Worm (Caenorhabditis elegans) whole organism, L4 larva: ENCODE measurements around the gene Y54G11A.19.

Source experiments
- D1046.2 ChIP-seq: fragments of 200-800 bp; sonication (Bioruptor generic); IDR thresholded peaks from 2 replicates; pipeline ENCODE4 v1.3.6; 2022; ENCODE audit warnings: missing genetic modification characterization, missing compliant biosample characterization
- F37D6.2 ChIP-seq: sonication (generic microtip); optimal IDR thresholded peaks from 2 replicates; lab custom pipeline; 2016; ENCODE audit warnings: mild to moderate bottlenecking, missing genetic modification characterization, missing compliant biosample characterization
- F49E8.2 ChIP-seq: sonication (generic microtip); optimal IDR thresholded peaks from 2 replicates; lab custom pipeline; 2016; ENCODE audit warnings: missing compliant biosample characterization, mild to moderate bottlenecking, missing genetic modification characterization, borderline replicate concordance
- T20F7.1 ChIP-seq: fragments of 200-800 bp; sonication (Bioruptor generic); optimal IDR thresholded peaks from 2 replicates; lab custom pipeline; 2018; ENCODE audit warnings: mild to moderate bottlenecking, missing genetic modification characterization, missing compliant biosample characterization
- Y48G9A.11 ChIP-seq: fragments of 200-800 bp; sonication (Bioruptor generic); IDR thresholded peaks from 2 replicates; pipeline ENCODE4 v1.3.6; 2022; ENCODE audit warnings: missing genetic modification reagents, missing genetic modification characterization, missing compliant biosample characterization
- ZK546.5 ChIP-seq, 2 experiments: sonication (generic microtip); optimal IDR thresholded peaks; 2 replicates each; lab custom pipeline; 2017; ENCODE audit warnings: missing biosample characterization in 2 of 2, missing genetic modification characterization in 2 of 2
- ceh-28 ChIP-seq: fragments of 150-350 bp; optimal IDR thresholded peaks from 2 replicates; lab custom pipeline; 2014; ENCODE audit warnings: missing biosample characterization, missing genetic modification reagents, missing genetic modification characterization
- ctbp-1 ChIP-seq: fragments of 200-800 bp; sonication (Bioruptor generic); IDR thresholded peaks from 2 replicates; pipeline ENCODE4 v1.3.6; 2022; ENCODE audit warnings: missing genetic modification reagents, missing genetic modification characterization, missing compliant biosample characterization
- daf-8 ChIP-seq: fragments of 200-800 bp; sonication (Bioruptor generic); IDR thresholded peaks from 2 replicates; pipeline ENCODE4 v1.3.6; 2022; ENCODE audit warnings: missing genetic modification characterization, missing compliant biosample characterization
- dmd-6 ChIP-seq: fragments of 200-800 bp; sonication (Bioruptor generic); IDR thresholded peaks from 2 replicates; pipeline ENCODE4 v1.3.6; 2022; ENCODE audit warnings: missing genetic modification reagents, missing genetic modification characterization, missing compliant biosample characterization
- dpl-1 ChIP-seq: fragments of 150-350 bp; optimal IDR thresholded peaks from 2 replicates; lab custom pipeline; 2014; ENCODE audit warnings: missing biosample characterization, missing genetic modification reagents, missing genetic modification characterization
- dve-1 ChIP-seq: sonication (generic microtip); optimal IDR thresholded peaks from 2 replicates; lab custom pipeline; 2017; ENCODE audit warnings: antibody characterized with exemption, mild to moderate bottlenecking, missing genetic modification characterization, missing compliant biosample characterization; ENCODE audit not compliant: insufficient read depth
- egl-43 ChIP-seq: fragments of 200-800 bp; sonication (Bioruptor generic); IDR thresholded peaks from 2 replicates; pipeline ENCODE4 v1.3.6; 2022; ENCODE audit warnings: missing genetic modification reagents, missing genetic modification characterization, missing compliant biosample characterization
- fkh-10 ChIP-seq: fragments of 150-350 bp; optimal IDR thresholded peaks from 2 replicates; lab custom pipeline; 2014; ENCODE audit warnings: missing biosample characterization, missing genetic modification reagents, missing genetic modification characterization
- fos-1 ChIP-seq: fragments of 150-350 bp; optimal IDR thresholded peaks from 2 replicates; lab custom pipeline; 2014; ENCODE audit warnings: missing biosample characterization, missing genetic modification characterization
- hlh-11 ChIP-seq: fragments of 200-800 bp; sonication (Bioruptor generic); optimal IDR thresholded peaks from 2 replicates; lab custom pipeline; 2018; ENCODE audit warnings: mild to moderate bottlenecking, missing genetic modification characterization, missing compliant biosample characterization
- hlh-30 ChIP-seq: sonication (generic microtip); optimal IDR thresholded peaks from 2 replicates; lab custom pipeline; 2017; ENCODE audit warnings: antibody characterized with exemption, mild to moderate bottlenecking, missing genetic modification characterization, missing compliant biosample characterization; ENCODE audit not compliant: insufficient read depth
- hmg-1.1 ChIP-seq: fragments of 200-800 bp; sonication (Bioruptor generic); IDR thresholded peaks from 2 replicates; pipeline ENCODE4 v1.3.6; 2022; ENCODE audit warnings: missing genetic modification reagents, missing genetic modification characterization, missing compliant biosample characterization
- lin-1 ChIP-seq: fragments of 200-800 bp; sonication (Bioruptor generic); IDR thresholded peaks from 2 replicates; pipeline ENCODE4 v1.3.6; 2022; ENCODE audit warnings: missing genetic modification reagents, missing genetic modification characterization, missing compliant biosample characterization
- lin-29 ChIP-seq: fragments of 200-800 bp; sonication (Bioruptor generic); IDR thresholded peaks from 2 replicates; pipeline ENCODE4 v1.3.6; 2022; ENCODE audit warnings: missing genetic modification reagents, missing genetic modification characterization, missing compliant biosample characterization
- lin-38 ChIP-seq: fragments of 200-800 bp; sonication (Bioruptor generic); IDR thresholded peaks from 2 replicates; pipeline ENCODE4 v1.3.6; 2022; ENCODE audit warnings: missing genetic modification reagents, missing genetic modification characterization, missing compliant biosample characterization
- lsy-2 ChIP-seq, 2 experiments: fragments of 150-350 bp in 1 of 2; sonication (generic microtip) in 1 of 2; optimal IDR thresholded peaks; 2 replicates each; lab custom pipeline; 2014 to 2017; ENCODE audit warnings: missing biosample characterization in 2 of 2, missing genetic modification characterization in 2 of 2
- madf-9 ChIP-seq: fragments of 200-800 bp; sonication (Bioruptor generic); conservative IDR thresholded peaks from 2 replicates; pipeline ENCODE4 v1.3.6; 2022; ENCODE audit warnings: missing genetic modification reagents, missing genetic modification characterization, missing compliant biosample characterization
- mep-1 ChIP-seq: fragments of 150-350 bp; sonication (generic microtip); optimal IDR thresholded peaks from 3 replicates; lab custom pipeline; 2014; ENCODE audit warnings: missing biosample characterization, missing genetic modification characterization
- mes-2 ChIP-seq: sonication (generic microtip); optimal IDR thresholded peaks from 2 replicates; lab custom pipeline; 2016; ENCODE audit warnings: missing genotype, mild to moderate bottlenecking, missing genetic modification characterization, missing compliant biosample characterization; ENCODE audit not compliant: poor library complexity, severe bottlenecking
- mxl-2 ChIP-seq: fragments of 200-800 bp; sonication (Bioruptor generic); conservative IDR thresholded peaks from 2 replicates; pipeline ENCODE4 v1.3.6; 2022; ENCODE audit warnings: missing genetic modification reagents, missing genetic modification characterization, missing compliant biosample characterization
- nhr-237 ChIP-seq: sonication (generic microtip); optimal IDR thresholded peaks from 2 replicates; lab custom pipeline; 2017; ENCODE audit warnings: missing biosample characterization, missing genetic modification characterization
- nhr-28 ChIP-seq: fragments of 150-350 bp; optimal IDR thresholded peaks from 2 replicates; lab custom pipeline; 2014; ENCODE audit warnings: missing biosample characterization, missing genetic modification characterization
- nhr-42 ChIP-seq: fragments of 200-800 bp; sonication (Bioruptor generic); IDR thresholded peaks from 2 replicates; pipeline ENCODE4 v1.3.6; 2022; ENCODE audit warnings: missing genetic modification characterization, missing compliant biosample characterization
- nhr-48 ChIP-seq: sonication (generic microtip); optimal IDR thresholded peaks from 2 replicates; lab custom pipeline; 2016; ENCODE audit warnings: mild to moderate bottlenecking, missing genetic modification characterization, missing compliant biosample characterization
- nhr-76 ChIP-seq: fragments of 150-350 bp; optimal IDR thresholded peaks from 2 replicates; lab custom pipeline; 2014; ENCODE audit warnings: missing biosample characterization, missing genetic modification characterization
- nhr-77 ChIP-seq: fragments of 150-350 bp; optimal IDR thresholded peaks from 2 replicates; lab custom pipeline; 2014; ENCODE audit warnings: missing biosample characterization, missing genetic modification characterization
- pha-4 ChIP-seq, 2 experiments: fragments of 150-350 bp in 1 of 2; fragments of 200-800 bp in 1 of 2; sonication (Bioruptor generic) in 1 of 2; IDR thresholded peaks in 1 of 2; optimal IDR thresholded peaks in 1 of 2; 2 replicates each; pipeline versions ENCODE4 v1.3.6 to Lab custom; 2014 to 2022; ENCODE audit warnings: missing genetic modification characterization in 2 of 2, missing genetic modification reagents in 2 of 2, missing biosample characterization in 1 of 2, missing compliant biosample characterization in 1 of 2
- pqm-1 ChIP-seq: sonication (generic microtip); optimal IDR thresholded peaks from 2 replicates; lab custom pipeline; 2017; ENCODE audit warnings: missing biosample characterization, missing genetic modification characterization
- rbr-2 ChIP-seq: sonication (generic microtip); optimal IDR thresholded peaks from 2 replicates; lab custom pipeline; 2016; ENCODE audit warnings: missing genotype, missing genetic modification characterization, missing compliant biosample characterization
- saeg-2 ChIP-seq: fragments of 200-800 bp; sonication (Bioruptor generic); IDR thresholded peaks from 2 replicates; pipeline ENCODE4 v1.3.6; 2022; ENCODE audit warnings: missing genetic modification reagents, missing genetic modification characterization, missing compliant biosample characterization
- set-16 ChIP-seq: fragments of 200-800 bp; sonication (Bioruptor generic); IDR thresholded peaks from 2 replicates; pipeline ENCODE4 v1.3.6; 2022; ENCODE audit warnings: missing genetic modification reagents, missing genetic modification characterization, missing compliant biosample characterization
- spr-1 ChIP-seq: sonication (generic microtip); optimal IDR thresholded peaks from 2 replicates; lab custom pipeline; 2016; ENCODE audit warnings: mild to moderate bottlenecking, missing genetic modification characterization, missing compliant biosample characterization
- tra-1 ChIP-seq: fragments of 200-800 bp; sonication (Bioruptor generic); IDR thresholded peaks from 2 replicates; pipeline ENCODE4 v1.3.6; 2022; ENCODE audit warnings: missing genetic modification reagents, missing genetic modification characterization, missing compliant biosample characterization
- unc-130 ChIP-seq: sonication (generic microtip); optimal IDR thresholded peaks from 2 replicates; lab custom pipeline; 2016; ENCODE audit warnings: missing genetic modification reagents, missing genetic modification characterization, missing compliant biosample characterization
- vab-7 ChIP-seq: fragments of 200-800 bp; sonication (Bioruptor generic); IDR thresholded peaks from 2 replicates; pipeline ENCODE4 v1.3.6; 2022; ENCODE audit warnings: missing genetic modification reagents, missing genetic modification characterization, missing compliant biosample characterization

Gene Y54G11A.19

DNA sequence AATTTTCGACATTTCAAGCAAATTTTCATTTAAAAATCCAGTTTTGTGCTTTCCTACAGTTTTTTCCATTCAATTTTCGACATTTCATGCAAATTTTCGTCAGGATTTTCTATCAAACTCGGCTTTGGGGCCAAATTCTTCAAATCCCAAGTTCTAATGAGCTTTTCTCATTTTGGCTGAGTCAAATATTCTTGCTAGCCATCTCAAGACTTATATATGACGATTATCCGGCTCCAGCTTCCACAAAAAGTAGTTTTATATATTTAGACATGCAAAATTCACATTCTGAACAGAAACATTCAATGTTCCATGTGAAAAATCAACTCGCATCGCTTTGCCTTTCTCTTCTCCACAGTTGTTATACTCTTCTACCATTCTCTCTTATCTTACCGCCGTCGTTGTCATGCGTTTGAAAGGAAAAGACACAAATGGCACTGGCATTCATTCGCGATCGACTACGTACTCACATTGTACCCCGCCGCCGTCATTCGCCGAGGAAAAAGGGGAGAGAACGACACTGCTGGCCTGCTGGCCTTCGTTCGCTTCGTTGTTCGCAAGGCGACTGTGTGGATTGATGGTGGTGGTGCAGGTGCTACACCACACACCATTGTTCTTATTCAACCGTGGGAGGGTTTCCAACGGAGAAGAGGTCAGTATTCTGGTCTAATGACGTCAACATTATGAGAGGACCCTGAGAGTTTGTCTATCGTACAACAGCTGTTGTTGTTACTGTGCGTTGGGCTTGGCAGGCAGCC is 8.8 kb downstream of the Y54G11A.19 start (continued):
- TF ChIP-seq pha-4 (GFP tag; IDR thresholded peaks at IDR 0.05; lab: Robert Waterston, UW): no peak
- TF ChIP-seq pha-4 (tag; optimal IDR thresholded peaks at IDR 0.05; lab: Kevin White, UChicago): no peak
- TF ChIP-seq ceh-28 (tag; lab: Kevin White, UChicago): no peak
- no peak for TF ChIP-seq ZK546.5 (tag; optimal IDR thresholded peaks at IDR 0.05; lab: Kevin White, UChicago)
- TF ChIP-seq dmd-6 (GFP tag; lab: Robert Waterston, UW): peak; percentile 62
- TF ChIP-seq daf-8: no peak
- TF ChIP-seq fkh-10 (GFP tag; lab: Kevin White, UChicago): no peak
- TF ChIP-seq nhr-237 (tag; lab: Kevin White, UChicago): no peak
- peak; percentile 65 for TF ChIP-seq pqm-1 (tag; lab: Kevin White, UChicago)
- no peak for TF ChIP-seq saeg-2
- peak; percentile 73 for TF ChIP-seq dve-1 (tag; lab: Kevin White, UChicago)
- TF ChIP-seq mxl-2 (GFP tag; lab: Robert Waterston, UW): no peak
- peak; percentile 35; the same call in 1 of the 2 replicates for TF ChIP-seq lin-1 (GFP tag; lab: Robert Waterston, UW)
- TF ChIP-seq nhr-77: peak; percentile 80
- peak; percentile 81 for TF ChIP-seq hlh-11 (tag; lab: Kevin White, UChicago)
- TF ChIP-seq hlh-30 (tag; lab: Kevin White, UChicago): peak; percentile 82
- peak; percentile 79 for TF ChIP-seq nhr-48 (tag; lab: Kevin White, UChicago)
- no peak for TF ChIP-seq set-16 (GFP tag; lab: Robert Waterston, UW)
- no peak for TF ChIP-seq T20F7.1 (GFP tag; lab: Kevin White, UChicago)
- no peak for TF ChIP-seq lin-29 (GFP tag; lab: Robert Waterston, UW)
- TF ChIP-seq spr-1 (tag; lab: Kevin White, UChicago): no peak
- peak in 1 of 2 experiments; percentile 20 for TF ChIP-seq lsy-2 (tag; optimal IDR thresholded peaks at IDR 0.05; lab: Kevin White, UChicago)

ce11 chrII:14247227-14247626 is 9.5 kb downstream of the Y54G11A.19 start:
- TF ChIP-seq mes-2 (peak; percentile 23), Y48G9A.11 (GFP tag; lab: Robert Waterston, UW) (peak; percentile 54; the same call in 1 of the 2 replicates), lin-38 (GFP tag; lab: Robert Waterston, UW) (peak; percentile 60), lsy-2 (tag; optimal IDR thresholded peaks at IDR 0.05; lab: Kevin White, UChicago) (peak in 1 of 2 experiments; percentile 25), rbr-2 (no peak), nhr-28 (tag; lab: Kevin White, UChicago) (no peak), F49E8.2 (tag; lab: Kevin White, UChicago) (peak; percentile 49), unc-130 (GFP tag; lab: Kevin White, UChicago) (peak; percentile 58)

DNA sequence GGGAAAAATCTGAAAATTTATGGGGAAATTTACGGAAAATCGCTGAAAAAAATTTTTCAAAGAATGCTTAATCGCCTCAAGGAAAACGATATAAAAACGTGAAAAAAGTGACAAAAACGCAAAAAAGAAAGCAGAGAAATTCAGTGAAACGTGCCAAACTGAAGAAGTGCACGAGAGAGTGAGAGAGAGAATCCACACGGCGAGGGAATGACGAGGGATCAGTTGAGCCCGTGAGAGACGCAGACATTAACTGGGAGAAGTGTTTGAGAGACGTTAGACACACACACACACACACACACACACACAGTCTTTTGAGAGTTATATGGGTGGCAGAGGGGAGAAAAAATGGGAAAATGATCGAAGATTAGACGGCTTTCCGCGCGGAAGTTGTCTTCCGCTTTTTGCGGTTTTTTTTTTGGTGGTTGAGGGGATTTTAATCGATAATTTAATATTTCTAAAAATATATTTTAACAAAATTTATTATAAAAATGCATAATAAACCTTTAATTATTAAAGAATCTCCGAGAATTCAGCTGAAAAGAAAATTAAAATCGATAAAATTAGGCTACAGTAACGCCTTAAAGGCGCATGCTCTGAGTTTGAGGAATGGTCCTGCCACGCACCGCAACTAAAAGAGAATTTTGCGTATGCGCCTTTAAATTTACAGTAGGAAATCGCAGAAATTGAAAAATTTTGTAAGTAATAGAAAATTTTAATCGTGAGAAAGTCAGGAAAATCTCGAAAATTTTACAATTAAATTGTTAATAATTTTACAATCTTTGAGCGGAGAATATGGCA is 12.0 kb downstream of the Y54G11A.19 start:
- TF ChIP-seq vab-7 (peak; percentile 24; the same call in 1 of the 2 replicates), mep-1 (tag; lab: Kevin White, UChicago) (peak; percentile 60), F37D6.2 (tag; lab: Kevin White, UChicago) (peak; percentile 13), daf-8 (no peak), mes-2 (peak; percentile 60), D1046.2 (GFP tag; lab: Robert Waterston, UW) (no peak), fos-1 (tag; lab: Kevin White, UChicago) (no peak), madf-9 (no peak), nhr-77 (peak; percentile 74), egl-43 (0 out of 2 replicates have a peak, but pooled peaks have one; percentile 27), Y48G9A.11 (GFP tag; lab: Robert Waterston, UW) (0 out of 2 replicates have a peak, but pooled peaks have one; percentile 41), tra-1 (GFP tag; lab: Robert Waterston, UW) (0 out of 2 replicates have a peak, but pooled peaks have one; percentile 15), hmg-1.1 (GFP tag; lab: Robert Waterston, UW) (peak; percentile 97), nhr-76 (no peak), lin-38 (GFP tag; lab: Robert Waterston, UW) (peak; percentile 57), T20F7.1 (GFP tag; lab: Kevin White, UChicago) (no peak), nhr-42 (GFP tag; lab: Robert Waterston, UW) (no peak), dve-1 (tag; lab: Kevin White, UChicago) (peak; percentile 49), dpl-1 (peak; percentile 60), ctbp-1 (GFP tag; lab: Robert Waterston, UW) (0 out of 2 replicates have a peak, but pooled peaks have one; percentile 7), pha-4 (GFP tag; IDR thresholded peaks at IDR 0.05; lab: Robert Waterston, UW) (no peak), pha-4 (tag; optimal IDR thresholded peaks at IDR 0.05; lab: Kevin White, UChicago) (peak; percentile 60), nhr-28 (tag; lab: Kevin White, UChicago) (peak; percentile 65)
